Worm (Caenorhabditis elegans): Measurements from ENCODE around the gene apn-1.

Gene apn-1

ce11 chrII:8073222-8073621, 25.9 kb downstream of the apn-1 start, which contains the start of gene gpcp-2:
Gene gpcp-2, minus strand, starts transcription at chrII:8073374.
- TF ChIP-seq ceh-9 (tag; optimal IDR thresholded peaks at IDR 0.05) = no peak
- TF ChIP-seq ztf-11 (tag; optimal IDR thresholded peaks at IDR 0.05) = no peak
- peak; percentile 32 for TF ChIP-seq pqm-1 (tag; optimal IDR thresholded peaks at IDR 0.05)
- no peak for TF ChIP-seq nhr-237 (tag; optimal IDR thresholded peaks at IDR 0.05)
- TF ChIP-seq mml-1 (tag; optimal IDR thresholded peaks at IDR 0.05) = no peak
- peak; percentile 82 for TF ChIP-seq elt-2 (tag; optimal IDR thresholded peaks at IDR 0.05)
- no peak for TF ChIP-seq egl-27 (tag; optimal IDR thresholded peaks at IDR 0.05)

- TF ChIP-seq lin-15B (tag; optimal IDR thresholded peaks at IDR 0.05) (no peak), pqm-1 (tag; optimal IDR thresholded peaks at IDR 0.05) (peak; percentile 72), elt-2 (tag; optimal IDR thresholded peaks at IDR 0.05) (peak; percentile 79)
Observed at ce11 chrII:8074058-8074457, 26.7 kb downstream of the apn-1 start.

ce11 chrII:8075324-8075810, 28.0 kb downstream of the apn-1 start, which contains the start of gene K02C4.2:
Gene K02C4.2, plus strand, starts transcription at chrII:8075760.
- peak; percentile 86 for TF ChIP-seq lsy-12 (tag; optimal IDR thresholded peaks at IDR 0.05)
- TF ChIP-seq tbx-2 (tag; optimal IDR thresholded peaks at IDR 0.05) = peak; percentile 60
- peak; percentile 43 for TF ChIP-seq ama-1 (optimal IDR thresholded peaks at IDR 0.05)
- no peak for TF ChIP-seq snpc-4 (tag; optimal IDR thresholded peaks at IDR 0.05)
- TF ChIP-seq eor-1 (tag; optimal IDR thresholded peaks at IDR 0.05) = no peak
- TF ChIP-seq ztf-4 (tag; optimal IDR thresholded peaks at IDR 0.05) = peak; percentile 51
- no peak for TF ChIP-seq fos-1 (tag; optimal IDR thresholded peaks at IDR 0.05)
- peak; percentile 73 for TF ChIP-seq nfya-1 (tag; optimal IDR thresholded peaks at IDR 0.05; ENCODE audit: insufficient read depth)
- peak; percentile 82 for TF ChIP-seq pha-4 (tag; optimal IDR thresholded peaks at IDR 0.05)
- no peak for TF ChIP-seq fkh-2 (tag; optimal IDR thresholded peaks at IDR 0.05)
- TF ChIP-seq nhr-25 (tag; optimal IDR thresholded peaks at IDR 0.05) = peak; percentile 85
- TF ChIP-seq R02D3.7 (tag; optimal IDR thresholded peaks at IDR 0.05) = peak; percentile 6
- TF ChIP-seq nhr-43 (tag; optimal IDR thresholded peaks at IDR 0.05; ENCODE audit: poor library complexity, severe bottlenecking) = peak; percentile 61
- no peak for TF ChIP-seq zag-1 (tag; optimal IDR thresholded peaks at IDR 0.05)
- peak; percentile 38 for TF ChIP-seq ceh-16 (tag; optimal IDR thresholded peaks at IDR 0.05)
- TF ChIP-seq elt-3 (tag; optimal IDR thresholded peaks at IDR 0.05) = peak in 2 of 3 experiments; percentile 18 to 56
- no peak for TF ChIP-seq fkh-10 (GFP tag; optimal IDR thresholded peaks at IDR 0.05)
- peak; percentile 55 for TF ChIP-seq pqm-1 (tag; optimal IDR thresholded peaks at IDR 0.05)
- no peak for TF ChIP-seq nhr-76 (tag; optimal IDR thresholded peaks at IDR 0.05)
- no peak for TF ChIP-seq mml-1 (tag; optimal IDR thresholded peaks at IDR 0.05)
- no peak for TF ChIP-seq sea-2 (GFP tag; optimal IDR thresholded peaks at IDR 0.05)
- TF ChIP-seq ztf-11 (tag; optimal IDR thresholded peaks at IDR 0.05) = no peak
- TF ChIP-seq jun-1 (tag; optimal IDR thresholded peaks at IDR 0.05) = peak; percentile 58
- no peak for TF ChIP-seq nhr-11 (tag; optimal IDR thresholded peaks at IDR 0.05)
- TF ChIP-seq nhr-237 (tag; optimal IDR thresholded peaks at IDR 0.05) = no peak
- peak; percentile 35 for TF ChIP-seq hmg-11 (tag; optimal IDR thresholded peaks at IDR 0.05)
- TF ChIP-seq lin-39 (tag; optimal IDR thresholded peaks at IDR 0.05) = peak; percentile 85
- TF ChIP-seq ceh-28 (tag; optimal IDR thresholded peaks at IDR 0.05) = no peak
- TF ChIP-seq nhr-67 (tag; optimal IDR thresholded peaks at IDR 0.05) = no peak
- TF ChIP-seq elt-2 (tag; optimal IDR thresholded peaks at IDR 0.05) = peak; percentile 76
- TF ChIP-seq aly-2 (tag; optimal IDR thresholded peaks at IDR 0.05) = no peak
- no peak for TF ChIP-seq unc-39 (tag; optimal IDR thresholded peaks at IDR 0.05)
- TF ChIP-seq ZK546.5 (tag; optimal IDR thresholded peaks at IDR 0.05) = no peak
- TF ChIP-seq egl-5 (tag; optimal IDR thresholded peaks at IDR 0.05) = peak; percentile 67
- TF ChIP-seq nhr-12 (tag; optimal IDR thresholded peaks at IDR 0.05) = no peak
- no peak for TF ChIP-seq ceh-82 (tag; optimal IDR thresholded peaks at IDR 0.05)
- no peak for TF ChIP-seq mdl-1 (tag; optimal IDR thresholded peaks at IDR 0.05)
- no peak for TF ChIP-seq elt-1 (tag; optimal IDR thresholded peaks at IDR 0.05)
- peak; percentile 52 for TF ChIP-seq nhr-77 (tag; optimal IDR thresholded peaks at IDR 0.05)
- no peak for TF ChIP-seq nhr-28 (tag; optimal IDR thresholded peaks at IDR 0.05)
- TF ChIP-seq nhr-23 (tag; optimal IDR thresholded peaks at IDR 0.05) = peak; percentile 55
- TF ChIP-seq skn-1 (tag; optimal IDR thresholded peaks at IDR 0.05) = peak; percentile 44
- no peak for TF ChIP-seq daf-12 (tag; optimal IDR thresholded peaks at IDR 0.05)
- no peak for TF ChIP-seq unc-62 (GFP tag; optimal IDR thresholded peaks at IDR 0.05)
- TF ChIP-seq ceh-9 (tag; optimal IDR thresholded peaks at IDR 0.05) = no peak
- peak; percentile 36 for TF ChIP-seq lin-15B (tag; optimal IDR thresholded peaks at IDR 0.05)
- peak; percentile 86 for TF ChIP-seq egl-27 (tag; optimal IDR thresholded peaks at IDR 0.05)
